Fruit fly (Drosophila melanogaster) whole organism, embryonic: ENCODE measurements around the gene CG7806.
A peak's percentile ranks its signal among the peaks of the same experiment; 100 is the strongest.

Experiments used
- BEAF-32 ChIP-seq: fragments of 200-800 bp; sonication (Bioruptor generic); optimal IDR thresholded peaks from 3 replicates; lab custom pipeline; 2017; ENCODE audit warnings: missing biosample characterization, missing genetic modification characterization, mild to moderate bottlenecking, moderate library complexity, missing genetic modification reagents
- BtbVII ChIP-seq: fragments of 200-800 bp; sonication (Bioruptor generic); optimal IDR thresholded peaks from 3 replicates; lab custom pipeline; 2017; ENCODE audit warnings: missing biosample characterization, mild to moderate bottlenecking, missing genetic modification characterization
- Bteb2 ChIP-seq: fragments of 200-800 bp; sonication (Bioruptor generic); optimal IDR thresholded peaks from 2 replicates; lab custom pipeline; 2016; ENCODE audit warnings: missing biosample characterization, missing genetic modification characterization
- CG10274 ChIP-seq: fragments of 200-800 bp; sonication (Bioruptor generic); optimal IDR thresholded peaks from 3 replicates; lab custom pipeline; 2017; ENCODE audit warnings: missing biosample characterization, mild to moderate bottlenecking, missing genetic modification characterization
- CG11723 ChIP-seq: fragments of 200-800 bp; sonication (Bioruptor generic); optimal IDR thresholded peaks from 2 replicates; lab custom pipeline; 2017; ENCODE audit warnings: missing biosample characterization, mild to moderate bottlenecking, missing genetic modification characterization
- CG13296 ChIP-seq: fragments of 200-800 bp; sonication (Bioruptor generic); optimal IDR thresholded peaks from 3 replicates; lab custom pipeline; 2018; ENCODE audit warnings: missing biosample characterization, mild to moderate bottlenecking, missing genetic modification characterization
- CG1647 ChIP-seq: fragments of 200-800 bp; sonication (Bioruptor generic); optimal IDR thresholded peaks from 3 replicates; lab custom pipeline; 2016; ENCODE audit warnings: missing biosample characterization, missing genetic modification characterization
- CG16779 ChIP-seq: fragments of 200-800 bp; sonication (Bioruptor generic); IDR thresholded peaks from 2 replicates; pipeline ENCODE4 v1.3.6; 2022; ENCODE audit warnings: missing biosample characterization, missing genetic modification characterization
- CG17361 ChIP-seq: fragments of 200-800 bp; sonication (Bioruptor generic); IDR thresholded peaks from 3 replicates; pipeline ENCODE4 v1.3.6; 2022; ENCODE audit warnings: missing biosample characterization, missing genetic modification characterization
- CG17385 ChIP-seq: fragments of 200-800 bp; sonication (Bioruptor generic); optimal IDR thresholded peaks from 3 replicates; lab custom pipeline; 2018; ENCODE audit warnings: missing biosample characterization, mild to moderate bottlenecking, missing genetic modification characterization
- CG2712 ChIP-seq: fragments of 200-800 bp; optimal IDR thresholded peaks from 3 replicates; lab custom pipeline; 2019; ENCODE audit warnings: missing biosample characterization, mild to moderate bottlenecking, missing genetic modification characterization, moderate library complexity
- CG30403 ChIP-seq: fragments of 200-800 bp; sonication (Bioruptor generic); optimal IDR thresholded peaks from 3 replicates; lab custom pipeline; 2016; ENCODE audit warnings: missing biosample characterization, missing genetic modification characterization
- CG3838 ChIP-seq: fragments of 200-800 bp; sonication (Bioruptor generic); optimal IDR thresholded peaks from 3 replicates; lab custom pipeline; 2016; ENCODE audit warnings: missing biosample characterization, missing genetic modification characterization
- CG3995 ChIP-seq: fragments of 200-800 bp; sonication (Bioruptor generic); optimal IDR thresholded peaks from 3 replicates; lab custom pipeline; 2016; ENCODE audit warnings: missing biosample characterization, missing genetic modification characterization
- CG4328 ChIP-seq: fragments of 200-800 bp; sonication (Bioruptor generic); optimal IDR thresholded peaks from 3 replicates; lab custom pipeline; 2017; ENCODE audit warnings: missing biosample characterization, missing genetic modification reagents, missing genetic modification characterization
- CG4854 ChIP-seq: fragments of 200-800 bp; sonication (Bioruptor generic); optimal IDR thresholded peaks from 2 replicates; lab custom pipeline; 2016; ENCODE audit warnings: missing biosample characterization, missing genetic modification characterization, inconsistent platforms
- CG5953 ChIP-seq: fragments of 200-800 bp; sonication (Bioruptor generic); IDR thresholded peaks from 2 replicates; pipeline ENCODE4 v1.3.6; 2022; ENCODE audit warnings: missing biosample characterization, missing genetic modification characterization
- CG6272 ChIP-seq: fragments of 200-800 bp; sonication (Bioruptor generic); IDR thresholded peaks from 2 replicates; pipeline ENCODE4 v1.3.6; 2022; ENCODE audit warnings: missing biosample characterization, missing genetic modification characterization
- CG7271 ChIP-seq: fragments of 200-800 bp; sonication (Bioruptor generic); optimal IDR thresholded peaks from 2 replicates; lab custom pipeline; 2018; ENCODE audit warnings: missing biosample characterization, mild to moderate bottlenecking, missing genetic modification characterization, moderate library complexity
- CG9215 ChIP-seq: fragments of 200-800 bp; sonication (Bioruptor generic); IDR thresholded peaks from 2 replicates; pipeline ENCODE4 v1.3.6; 2022; ENCODE audit warnings: missing biosample characterization, missing genetic modification characterization
- CG9727 ChIP-seq: fragments of 200-800 bp; sonication (Bioruptor generic); optimal IDR thresholded peaks from 3 replicates; lab custom pipeline; 2017; ENCODE audit warnings: missing biosample characterization, mild to moderate bottlenecking, missing genetic modification characterization
- CG9932 ChIP-seq: fragments of 200-800 bp; sonication (Bioruptor generic); IDR thresholded peaks from 2 replicates; pipeline ENCODE4 v1.3.6; 2022; ENCODE audit warnings: missing biosample characterization, missing genetic modification characterization
- CkIIα-i1 ChIP-seq: fragments of 200-800 bp; sonication (Bioruptor generic); IDR thresholded peaks from 2 replicates; pipeline ENCODE4 v1.3.6; 2022; ENCODE audit warnings: missing biosample characterization, missing genetic modification characterization
- Dref ChIP-seq: fragments of 200-800 bp; sonication (Bioruptor generic); IDR thresholded peaks from 2 replicates; pipeline ENCODE4 v1.3.6; 2022; ENCODE audit warnings: missing biosample characterization, missing genetic modification characterization
- H15 ChIP-seq: fragments of 200-800 bp; sonication (Bioruptor generic); IDR thresholded peaks from 3 replicates; pipeline ENCODE4 v1.3.6; 2022; ENCODE audit warnings: missing biosample characterization, missing genetic modification characterization
- Meics ChIP-seq: fragments of 200-800 bp; sonication (Bioruptor generic); optimal IDR thresholded peaks from 2 replicates; lab custom pipeline; 2017; ENCODE audit warnings: missing biosample characterization, mild to moderate bottlenecking, missing genetic modification characterization
- Mes4 ChIP-seq: fragments of 200-800 bp; sonication (Bioruptor generic); optimal IDR thresholded peaks from 2 replicates; lab custom pipeline; 2016; ENCODE audit warnings: missing biosample characterization, missing genetic modification characterization
- Mrtf ChIP-seq: fragments of 200-800 bp; sonication (Bioruptor generic); IDR thresholded peaks from 3 replicates; pipeline ENCODE4 v1.3.6; 2022; ENCODE audit warnings: missing biosample characterization, missing genetic modification characterization
- NC2α ChIP-seq: fragments of 200-800 bp; sonication (Bioruptor generic); optimal IDR thresholded peaks from 2 replicates; lab custom pipeline; 2016; ENCODE audit warnings: missing biosample characterization, missing genetic modification characterization
- Nf-YA ChIP-seq: fragments of 200-800 bp; sonication (Bioruptor generic); IDR thresholded peaks from 2 replicates; pipeline ENCODE4 v1.3.6; 2022; ENCODE audit warnings: missing biosample characterization, missing genetic modification characterization
- NfI ChIP-seq: fragments of 200-800 bp; sonication (Bioruptor generic); optimal IDR thresholded peaks from 3 replicates; lab custom pipeline; 2018; ENCODE audit warnings: missing biosample characterization, mild to moderate bottlenecking, missing genetic modification characterization, moderate library complexity
- TFAM ChIP-seq: fragments of 200-800 bp; sonication (Bioruptor generic); optimal IDR thresholded peaks from 2 replicates; lab custom pipeline; 2017; ENCODE audit warnings: missing biosample characterization, missing genetic modification characterization, inconsistent platforms
- al ChIP-seq: fragments of 200-800 bp; sonication (Bioruptor generic); IDR thresholded peaks from 2 replicates; pipeline ENCODE4 v1.3.6; 2022; ENCODE audit warnings: missing biosample characterization, missing genetic modification characterization
- ap ChIP-seq: fragments of 200-800 bp; sonication (Bioruptor generic); IDR thresholded peaks from 2 replicates; pipeline ENCODE4 v1.3.6; 2022; ENCODE audit warnings: missing biosample characterization, missing genetic modification characterization
- ato ChIP-seq: fragments of 200-800 bp; sonication (Bioruptor generic); IDR thresholded peaks from 2 replicates; pipeline ENCODE4 v1.3.6; 2022; ENCODE audit warnings: missing biosample characterization, missing genetic modification characterization; ENCODE audit not compliant: partially characterized antibody
- bowl ChIP-seq: fragments of 200-800 bp; sonication (Bioruptor generic); IDR thresholded peaks from 2 replicates; pipeline ENCODE4 v1.3.6; 2022; ENCODE audit warnings: missing biosample characterization, missing genetic modification characterization
- bsh ChIP-seq, 2 experiments: fragments of 200-800 bp; sonication (Bioruptor generic); optimal IDR thresholded peaks; 2 replicates each; lab custom pipeline; 2017 to 2018; ENCODE audit warnings: mild to moderate bottlenecking in 2 of 2, missing biosample characterization in 2 of 2, missing genetic modification characterization in 2 of 2, moderate library complexity in 1 of 2
- chm ChIP-seq: fragments of 200-800 bp; sonication (Bioruptor generic); IDR thresholded peaks from 2 replicates; pipeline ENCODE4 v1.3.6; 2022; ENCODE audit warnings: missing biosample characterization, missing genetic modification characterization
- knrl ChIP-seq: fragments of 200-800 bp; sonication (Bioruptor generic); IDR thresholded peaks from 3 replicates; pipeline ENCODE4 v1.3.6; 2022; ENCODE audit warnings: missing biosample characterization, missing genetic modification characterization; ENCODE audit not compliant: partially characterized antibody
- maf-S ChIP-seq: fragments of 200-800 bp; sonication (Bioruptor generic); optimal IDR thresholded peaks from 2 replicates; lab custom pipeline; 2016; ENCODE audit warnings: missing biosample characterization, missing genetic modification characterization
- org-1 ChIP-seq: fragments of 200-800 bp; sonication (Bioruptor generic); optimal IDR thresholded peaks from 2 replicates; lab custom pipeline; 2017; ENCODE audit warnings: missing biosample characterization, missing genetic modification characterization
- peb ChIP-seq: fragments of 200-800 bp; sonication (Bioruptor generic); IDR thresholded peaks from 2 replicates; pipeline ENCODE4 v1.3.6; 2022; ENCODE audit warnings: missing biosample characterization, missing genetic modification characterization
- pum ChIP-seq: fragments of 200-800 bp; sonication (Bioruptor generic); optimal IDR thresholded peaks from 2 replicates; lab custom pipeline; 2016; ENCODE audit warnings: missing biosample characterization, missing genetic modification characterization
- rib ChIP-seq: fragments of 200-800 bp; sonication (Bioruptor generic); IDR thresholded peaks from 2 replicates; pipeline ENCODE4 v1.3.6; 2022; ENCODE audit warnings: missing biosample characterization, missing genetic modification characterization
- scrt ChIP-seq: fragments of 200-800 bp; sonication (Bioruptor generic); optimal IDR thresholded peaks from 2 replicates; lab custom pipeline; 2018; ENCODE audit warnings: missing biosample characterization, mild to moderate bottlenecking, missing genetic modification characterization, moderate library complexity
- sima ChIP-seq: fragments of 200-800 bp; sonication (Bioruptor generic); optimal IDR thresholded peaks from 2 replicates; lab custom pipeline; 2016; ENCODE audit warnings: missing biosample characterization, missing genetic modification characterization
- slbo ChIP-seq: fragments of 200-800 bp; sonication (Bioruptor generic); IDR thresholded peaks from 2 replicates; pipeline ENCODE4 v1.3.6; 2022; ENCODE audit warnings: missing biosample characterization, missing genetic modification characterization
- ssp ChIP-seq: fragments of 200-800 bp; sonication (Bioruptor generic); IDR thresholded peaks from 2 replicates; pipeline ENCODE4 v1.3.6; 2022; ENCODE audit warnings: missing biosample characterization, missing genetic modification characterization
- trem ChIP-seq: fragments of 200-800 bp; optimal IDR thresholded peaks from 3 replicates; lab custom pipeline; 2019; ENCODE audit warnings: missing biosample characterization, mild to moderate bottlenecking, missing genetic modification characterization, moderate library complexity
- unc-4 ChIP-seq: fragments of 200-800 bp; sonication (Bioruptor generic); IDR thresholded peaks from 2 replicates; pipeline ENCODE4 v1.3.6; 2022; ENCODE audit warnings: missing biosample characterization, missing genetic modification characterization; ENCODE audit not compliant: partially characterized antibody
- zen ChIP-seq: fragments of 200-800 bp; sonication (Bioruptor generic); optimal IDR thresholded peaks from 3 replicates; lab custom pipeline; 2018; ENCODE audit warnings: missing biosample characterization, mild to moderate bottlenecking, missing genetic modification characterization, moderate library complexity

CG7806 gene

DNA sequence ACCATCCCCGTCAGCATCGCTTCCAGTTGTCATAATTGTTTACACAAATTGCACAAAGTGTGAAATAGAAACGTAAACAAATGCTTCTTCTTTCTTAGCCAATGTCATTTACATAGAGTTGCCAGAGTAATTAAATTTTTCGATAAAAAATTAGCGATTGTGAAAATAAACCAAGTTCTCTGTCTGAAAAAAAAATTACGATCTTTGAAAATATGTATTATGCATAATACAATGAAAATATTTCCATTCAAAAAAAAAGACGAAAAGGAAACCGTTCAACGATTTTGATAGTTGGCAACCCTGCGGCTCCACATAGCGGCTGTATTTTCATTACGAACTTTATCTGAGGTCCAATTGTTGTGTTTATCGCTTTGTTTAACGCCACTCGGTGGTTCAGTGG is at the start of gene CG7806, which contains the start of gene CG7810 (continued):
- TF ChIP-seq unc-4 (GFP tag; lab: Robert Waterston, UW) (peak; percentile 52), CkIIα-i1 (GFP tag; lab: Robert Waterston, UW) (0 out of 2 replicates have a peak, but pooled peaks have one; percentile 10), CG3838 (GFP tag; lab: Kevin White, UChicago) (peak; percentile 87), Mes4 (GFP tag; lab: Kevin White, UChicago) (peak; percentile 90), ato (GFP tag; lab: Robert Waterston, UW) (no peak), CG9932 (GFP tag; lab: Robert Waterston, UW) (peak; percentile 89), CG30403 (peak; percentile 93), CG17361 (GFP tag; lab: Robert Waterston, UW) (peak; percentile 87), CG10274 (peak; percentile 25), CG7271 (peak; percentile 69), CG11723 (GFP tag; lab: Kevin White, UChicago) (no peak), knrl (GFP tag; lab: Robert Waterston, UW) (peak; percentile 45; the same call in 2 of the 3 replicates), sima (peak; percentile 66), H15 (peak; percentile 86), ssp (GFP tag; lab: Robert Waterston, UW) (peak; percentile 79), CG2712 (tag; lab: Kevin White, UChicago) (peak; percentile 92), CG6272 (GFP tag; lab: Robert Waterston, UW) (peak; percentile 69), chm (GFP tag; lab: Robert Waterston, UW) (peak; percentile 88), BtbVII (peak; percentile 86), slbo (GFP tag; lab: Robert Waterston, UW) (peak; percentile 91), CG9215 (GFP tag; lab: Robert Waterston, UW) (peak; percentile 69), maf-S (peak; percentile 88), BEAF-32 (peak; percentile 49), scrt (GFP tag; lab: Kevin White, UChicago) (peak; percentile 75), rib (peak; percentile 89), peb (GFP tag; lab: Robert Waterston, UW) (peak; percentile 66), CG5953 (GFP tag; lab: Robert Waterston, UW) (peak; percentile 75; the same call in 1 of the 2 replicates), CG4854 (GFP tag; lab: Kevin White, UChicago) (peak; percentile 74), Bteb2 (GFP tag; lab: Kevin White, UChicago) (peak; percentile 93), al (GFP tag; lab: Robert Waterston, UW) (peak; percentile 83), Meics (GFP tag; lab: Kevin White, UChicago) (peak; percentile 85), ap (GFP tag; lab: Robert Waterston, UW) (peak; percentile 69), CG13296 (GFP tag; lab: Kevin White, UChicago) (peak; percentile 86), TFAM (GFP tag; lab: Kevin White, UChicago) (peak; percentile 35), Mrtf (GFP tag; lab: Robert Waterston, UW) (peak; percentile 84), CG1647 (peak; percentile 75), bowl (GFP tag; lab: Robert Waterston, UW) (peak; percentile 90), org-1 (GFP tag; lab: Kevin White, UChicago) (peak; percentile 82), bsh (GFP tag; optimal IDR thresholded peaks at IDR 0.05; lab: Kevin White, UChicago) (peak; percentile 55 to 93), trem (tag; lab: Kevin White, UChicago) (peak; percentile 86), zen (tag; lab: Kevin White, UChicago) (peak; percentile 87), CG4328 (GFP tag; lab: Kevin White, UChicago) (peak; percentile 77), NfI (peak; percentile 88), CG3995 (GFP tag; lab: Kevin White, UChicago) (peak; percentile 60), CG9727 (GFP tag; lab: Kevin White, UChicago) (peak; percentile 88), Nf-YA (peak; percentile 69; the same call in 1 of the 2 replicates), CG16779 (GFP tag; lab: Robert Waterston, UW) (peak; percentile 89), NC2α (GFP tag; lab: Kevin White, UChicago) (peak; percentile 81), pum (GFP tag; lab: Kevin White, UChicago) (peak; percentile 85), CG17385 (GFP tag; lab: Kevin White, UChicago) (peak; percentile 99), Dref (peak; percentile 48)
